Worm (Caenorhabditis elegans) whole organism, L1 larva: ENCODE measurements around the gene gex-4.

Source experiments
- alr-1 ChIP-seq: fragments of 200-800 bp; sonication (Bioruptor generic); optimal IDR thresholded peaks from 2 replicates; lab custom pipeline; 2018; ENCODE audit warnings: borderline replicate concordance, mild to moderate bottlenecking, missing genetic modification characterization, missing compliant biosample characterization
- blmp-1 ChIP-seq: fragments of 150-350 bp; optimal IDR thresholded peaks from 2 replicates; lab custom pipeline; 2014; ENCODE audit warnings: missing biosample characterization, missing genetic modification characterization
- ceh-82 ChIP-seq, 3 experiments: fragments of 150-350 bp in 1 of 3; sonication (generic microtip) in 2 of 3; optimal IDR thresholded peaks; 2 replicates each; lab custom pipeline; 2014 to 2017; ENCODE audit warnings: missing biosample characterization in 3 of 3, missing genetic modification characterization in 3 of 3
- ceh-88 ChIP-seq: fragments of 200-800 bp; sonication (Bioruptor generic); IDR thresholded peaks from 2 replicates; pipeline ENCODE4 v1.3.6; 2022; ENCODE audit warnings: missing genetic modification characterization, missing compliant biosample characterization
- lin-39 ChIP-seq: fragments of 150-350 bp; optimal IDR thresholded peaks from 2 replicates; lab custom pipeline; 2014; ENCODE audit warnings: missing biosample characterization, missing genetic modification reagents, missing genetic modification characterization
- nhr-28 ChIP-seq: fragments of 150-350 bp; optimal IDR thresholded peaks from 2 replicates; lab custom pipeline; 2014; ENCODE audit warnings: missing biosample characterization, missing genetic modification characterization
- pax-3 ChIP-seq: fragments of 200-800 bp; sonication (Bioruptor generic); optimal IDR thresholded peaks from 2 replicates; lab custom pipeline; 2018; ENCODE audit warnings: mild to moderate bottlenecking, missing genetic modification characterization, moderate library complexity, missing compliant biosample characterization
- skn-1 ChIP-seq: fragments of 150-350 bp; optimal IDR thresholded peaks from 2 replicates; lab custom pipeline; 2014; ENCODE audit warnings: missing biosample characterization, missing genetic modification characterization
- sptf-1 ChIP-seq: fragments of 150-350 bp; optimal IDR thresholded peaks from 2 replicates; lab custom pipeline; 2014; ENCODE audit warnings: missing biosample characterization, missing genetic modification characterization
- unc-62 ChIP-seq: fragments of 150-350 bp; optimal IDR thresholded peaks from 2 replicates; lab custom pipeline; 2014; ENCODE audit warnings: missing biosample characterization, missing genetic modification reagents, missing genetic modification characterization
- ztf-4 ChIP-seq: fragments of 150-350 bp; optimal IDR thresholded peaks from 2 replicates; lab custom pipeline; 2014; ENCODE audit warnings: missing biosample characterization, missing genetic modification characterization

ce11 chrIII:12195991-12196390, 22.4 kb downstream of the gex-4 start:
- TF ChIP-seq lin-39 (no peak), blmp-1 (no peak), alr-1 (tag; lab: Kevin White, UChicago) (no peak), ceh-82 (tag; optimal IDR thresholded peaks at IDR 0.05; lab: Kevin White, UChicago) (no peak), unc-62 (GFP tag; lab: Kevin White, UChicago) (no peak), skn-1 (tag; lab: Kevin White, UChicago) (no peak), nhr-28 (no peak), ceh-88 (GFP tag; lab: Robert Waterston, UW) (no peak), ztf-4 (tag; lab: Kevin White, UChicago) (no peak), sptf-1 (tag; lab: Kevin White, UChicago) (no peak), pax-3 (no peak)
